Worm (Caenorhabditis elegans): ENCODE results near the gene ceh-91.

- TF ChIP-seq attf-5 (GFP tag; optimal IDR thresholded peaks at IDR 0.05) (peak; percentile 22), lsy-27 (tag; optimal IDR thresholded peaks at IDR 0.05; ENCODE audit: borderline replicate concordance, insufficient read depth) (no peak), lir-1 (GFP tag; conservative IDR thresholded peaks at IDR 0.05) (no peak), tbp1 (GFP tag; optimal IDR thresholded peaks at IDR 0.05) (no peak), pha-4 (tag; optimal IDR thresholded peaks at IDR 0.05) (no peak), madf-8 (GFP tag; conservative IDR thresholded peaks at IDR 0.05) (no peak)
Observed at ce11 chrIII:11659804-11660203, 43.3 kb downstream of the ceh-91 start.
